Fruit fly (Drosophila melanogaster): ENCODE measurements around the gene whe.

whe gene

DNA sequence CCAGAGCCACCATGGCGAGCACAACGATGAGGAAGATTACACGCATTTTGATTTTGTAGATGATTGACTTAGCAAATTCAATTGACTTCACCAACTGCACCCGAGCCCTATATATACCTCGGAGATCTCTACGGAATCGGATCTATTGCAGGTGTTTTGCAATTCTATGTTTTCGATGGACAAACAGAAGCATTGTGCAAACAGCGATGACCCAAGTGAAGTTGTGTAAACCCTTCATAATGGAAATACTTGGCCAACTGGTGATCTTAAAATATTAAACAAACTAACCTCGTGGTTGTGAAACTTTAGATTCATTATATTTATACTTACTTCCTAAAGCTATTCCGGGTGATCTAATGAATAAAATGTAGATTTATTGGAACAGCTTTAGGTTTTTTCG, at the start of gene whe:
Gene whe, minus strand, starts transcription at position 101 of the 400 bp plus-strand sequence.
- no peak for TF ChIP-seq CrebA (GFP tag; optimal IDR thresholded peaks at IDR 0.05; ENCODE audit: borderline replicate concordance)
- no peak for TF ChIP-seq OdsH (GFP tag; optimal IDR thresholded peaks at IDR 0.05)

DNA sequence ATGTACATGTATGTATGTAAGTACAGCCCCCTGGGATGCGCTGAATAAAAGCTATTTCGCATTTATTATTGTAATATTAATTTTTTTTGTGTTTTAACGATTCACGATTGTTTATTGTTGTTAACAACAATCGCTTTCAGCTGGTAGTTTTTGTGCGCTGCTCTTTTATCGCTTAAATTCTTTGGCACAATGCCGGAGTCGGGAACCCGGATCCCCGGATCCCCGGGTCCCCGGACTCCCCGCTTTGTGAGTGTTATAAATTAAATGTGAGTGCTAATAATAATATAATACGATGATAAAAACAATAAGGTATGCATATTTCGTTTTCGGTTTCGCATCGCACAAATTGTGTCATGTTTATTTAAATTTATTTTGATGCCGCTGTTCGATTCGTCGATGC, 38.1 kb upstream of the whe start:
- TF ChIP-seq Dfd (GFP tag; optimal IDR thresholded peaks at IDR 0.05) (peak; percentile 96), rgr (GFP tag; optimal IDR thresholded peaks at IDR 0.05) (no peak)

DNA sequence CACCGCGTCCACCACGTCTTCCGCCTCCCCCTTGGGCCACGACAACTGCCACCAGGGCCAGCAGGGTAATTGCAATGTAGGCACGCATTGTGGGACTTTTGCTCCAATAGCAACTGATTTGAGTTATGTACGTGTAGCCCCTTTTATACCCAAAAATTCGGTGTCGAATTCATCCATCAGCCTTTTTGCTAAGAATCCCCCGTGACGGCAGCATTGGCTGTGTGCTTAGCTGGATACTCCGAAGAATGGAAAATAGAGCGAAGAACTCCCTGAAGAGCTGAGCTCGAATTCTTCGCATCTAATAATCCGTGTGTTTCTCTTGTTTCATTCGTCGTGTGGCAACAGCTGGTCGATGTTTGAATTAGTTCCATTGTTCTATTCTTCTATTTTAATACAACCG, 26.6 kb upstream of the whe start, which contains the start of gene CG10918:
Gene CG10918, minus strand, starts transcription at position 101 of the 400 bp plus-strand sequence.
- no peak for TF ChIP-seq foxo (GFP tag; optimal IDR thresholded peaks at IDR 0.05)
- no peak for TF ChIP-seq Hnf4 (GFP tag; optimal IDR thresholded peaks at IDR 0.05)
- no peak for TF ChIP-seq CG9705 (GFP tag; optimal IDR thresholded peaks at IDR 0.05)
- TF ChIP-seq br (GFP tag; optimal IDR thresholded peaks at IDR 0.05): no peak
- TF ChIP-seq Hr78 (GFP tag; optimal IDR thresholded peaks at IDR 0.05): no peak
- TF ChIP-seq Sp1 (GFP tag; optimal IDR thresholded peaks at IDR 0.05): no peak
- no peak for TF ChIP-seq Mio (GFP tag; optimal IDR thresholded peaks at IDR 0.05)
- TF ChIP-seq CG32264 (GFP tag; optimal IDR thresholded peaks at IDR 0.05): no peak
- TF ChIP-seq h (GFP tag; optimal IDR thresholded peaks at IDR 0.05): no peak
- no peak for TF ChIP-seq N (GFP tag; optimal IDR thresholded peaks at IDR 0.05)
- no peak for TF ChIP-seq dmrt93B (GFP tag; optimal IDR thresholded peaks at IDR 0.05)
- no peak for TF ChIP-seq pan (optimal IDR thresholded peaks at IDR 0.05)
- TF ChIP-seq tai (GFP tag; optimal IDR thresholded peaks at IDR 0.05): no peak

DNA sequence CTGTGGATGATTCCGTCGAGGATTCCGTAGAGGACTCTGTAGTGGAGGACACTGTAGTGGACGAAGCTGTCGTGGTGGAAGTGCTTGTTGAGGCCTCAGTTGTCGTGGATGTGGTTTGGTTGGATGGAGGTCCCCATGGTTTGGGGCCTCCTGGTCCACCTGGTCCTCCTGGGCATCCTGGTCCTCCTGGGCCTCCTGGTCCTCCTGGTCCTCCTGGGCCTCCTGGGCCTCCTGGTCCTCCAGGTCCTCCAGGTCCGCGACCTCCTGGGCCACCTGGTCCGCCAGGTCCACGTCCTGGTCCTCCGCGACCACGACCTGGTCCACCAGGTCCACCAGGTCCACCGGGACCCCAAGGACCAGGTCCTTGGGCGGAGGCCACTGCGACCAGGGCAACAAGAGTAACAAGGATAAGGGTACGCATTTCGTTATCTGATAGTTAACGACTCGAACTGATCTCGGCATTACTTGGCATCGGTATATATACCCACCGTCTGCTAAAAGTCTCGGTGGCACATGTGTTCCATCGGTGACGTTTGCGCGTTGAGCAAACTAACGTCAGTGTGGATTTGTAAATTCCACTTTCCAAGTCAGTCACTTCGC, 5.6 kb downstream of the whe start, which contains the start of gene lcs:
Gene lcs, minus strand, starts transcription at position 457 of the 600 bp plus-strand sequence.
- peak; percentile 99 for TF ChIP-seq Dfd (GFP tag; optimal IDR thresholded peaks at IDR 0.05)
- TF ChIP-seq Vsx2 (GFP tag; optimal IDR thresholded peaks at IDR 0.05; ENCODE audit: partially characterized antibody): no peak
- no peak for TF ChIP-seq jim (GFP tag; optimal IDR thresholded peaks at IDR 0.05)

DNA sequence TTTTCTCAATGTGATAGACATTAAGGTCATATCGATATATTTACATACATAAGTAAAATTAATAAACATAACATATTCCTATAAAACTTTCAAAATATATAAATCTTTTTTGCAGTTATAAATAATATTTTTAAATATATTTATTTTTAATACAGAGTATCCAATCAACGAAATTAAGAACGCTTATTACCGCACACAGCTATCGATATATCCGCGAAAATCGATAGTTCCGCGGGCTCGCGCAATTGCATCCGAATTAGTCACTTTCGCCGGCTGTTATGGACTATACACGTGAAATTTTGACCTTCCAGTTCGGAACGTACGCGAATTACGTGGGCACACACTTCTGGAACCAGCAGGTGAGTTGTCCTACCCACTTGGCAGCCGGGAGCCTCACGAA, 13.8 kb downstream of the whe start, which contains the start of gene mst:
Gene mst, plus strand, starts transcription at position 244 of the 400 bp plus-strand sequence.
- no peak for TF ChIP-seq Mio (GFP tag; optimal IDR thresholded peaks at IDR 0.05)
- no peak for TF ChIP-seq pan (optimal IDR thresholded peaks at IDR 0.05)
- no peak for TF ChIP-seq brk (GFP tag; optimal IDR thresholded peaks at IDR 0.05)
- TF ChIP-seq CG32264 (GFP tag; optimal IDR thresholded peaks at IDR 0.05): no peak
- TF ChIP-seq Rel (GFP tag; optimal IDR thresholded peaks at IDR 0.05): no peak
- no peak for TF ChIP-seq Rel (tag; optimal IDR thresholded peaks at IDR 0.05)
- TF ChIP-seq Hnf4 (GFP tag; optimal IDR thresholded peaks at IDR 0.05): no peak
- no peak for TF ChIP-seq Hr78 (GFP tag; optimal IDR thresholded peaks at IDR 0.05)
- TF ChIP-seq GATAd (GFP tag; optimal IDR thresholded peaks at IDR 0.05): no peak
- TF ChIP-seq OdsH (GFP tag; optimal IDR thresholded peaks at IDR 0.05): no peak
- TF ChIP-seq CG9705 (GFP tag; optimal IDR thresholded peaks at IDR 0.05): no peak
- TF ChIP-seq usp (GFP tag; optimal IDR thresholded peaks at IDR 0.05): no peak
- no peak for TF ChIP-seq N (GFP tag; optimal IDR thresholded peaks at IDR 0.05)
- no peak for TF ChIP-seq fru (GFP tag; optimal IDR thresholded peaks at IDR 0.05)
- TF ChIP-seq tai (GFP tag; optimal IDR thresholded peaks at IDR 0.05): no peak
- TF ChIP-seq ey (GFP tag; optimal IDR thresholded peaks at IDR 0.05): no peak
- no peak for TF ChIP-seq woc (GFP tag; optimal IDR thresholded peaks at IDR 0.05)
- TF ChIP-seq rgr (GFP tag; optimal IDR thresholded peaks at IDR 0.05): no peak
- no peak for TF ChIP-seq Abd-B (GFP tag; optimal IDR thresholded peaks at IDR 0.05)
- no peak for TF ChIP-seq br (GFP tag; optimal IDR thresholded peaks at IDR 0.05)

DNA sequence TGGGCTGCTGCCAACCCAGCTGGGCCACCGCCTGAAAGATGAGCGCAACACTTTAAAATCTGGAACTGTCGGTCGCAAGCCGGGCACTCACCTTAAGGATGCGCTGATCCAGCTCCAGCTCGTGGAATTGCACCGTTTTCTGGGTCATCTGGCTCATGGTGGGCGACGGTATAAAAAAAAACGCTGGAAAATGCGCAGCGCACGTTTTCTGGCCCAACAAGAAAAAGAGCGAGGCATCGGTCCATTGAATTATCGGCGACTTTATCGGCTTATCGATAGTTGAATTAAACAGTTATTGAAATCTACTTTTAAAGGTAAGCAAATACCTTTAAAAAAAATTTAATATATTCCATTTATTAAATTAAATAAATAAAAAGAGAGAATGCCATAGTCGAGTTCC, 14.9 kb downstream of the whe start, which contains the start of gene Ddx56:
Gene Ddx56, minus strand, starts transcription at position 252 of the 400 bp plus-strand sequence.
- TF ChIP-seq Vsx2 (GFP tag; optimal IDR thresholded peaks at IDR 0.05; ENCODE audit: partially characterized antibody): no peak
- no peak for TF ChIP-seq br (GFP tag; optimal IDR thresholded peaks at IDR 0.05)
- no peak for TF ChIP-seq jim (GFP tag; optimal IDR thresholded peaks at IDR 0.05)
- no peak for TF ChIP-seq h (GFP tag; optimal IDR thresholded peaks at IDR 0.05)
- no peak for TF ChIP-seq dl (GFP tag; optimal IDR thresholded peaks at IDR 0.05; ENCODE audit: insufficient read depth in 1 of 2, partially characterized antibody in 2 of 2)
- no peak for TF ChIP-seq Hr83 (GFP tag; optimal IDR thresholded peaks at IDR 0.05; ENCODE audit: poor library complexity, severe bottlenecking)
- no peak for TF ChIP-seq pan (optimal IDR thresholded peaks at IDR 0.05)
- no peak for TF ChIP-seq OdsH (GFP tag; optimal IDR thresholded peaks at IDR 0.05)
- no peak for TF ChIP-seq dmrt93B (GFP tag; optimal IDR thresholded peaks at IDR 0.05)
- no peak for TF ChIP-seq sv (GFP tag; optimal IDR thresholded peaks at IDR 0.05)
- TF ChIP-seq Myc (optimal IDR thresholded peaks at IDR 0.05): no peak
- TF ChIP-seq Jra (GFP tag; optimal IDR thresholded peaks at IDR 0.05): no peak
- no peak for TF ChIP-seq woc (GFP tag; optimal IDR thresholded peaks at IDR 0.05)
- no peak for TF ChIP-seq sage (GFP tag; optimal IDR thresholded peaks at IDR 0.05)
- TF ChIP-seq usp (GFP tag; optimal IDR thresholded peaks at IDR 0.05): no peak
- TF ChIP-seq psq (GFP tag; optimal IDR thresholded peaks at IDR 0.05): no peak
- no peak for TF ChIP-seq ey (GFP tag; optimal IDR thresholded peaks at IDR 0.05)
- TF ChIP-seq lola (GFP tag; optimal IDR thresholded peaks at IDR 0.05): no peak
- TF ChIP-seq HLH106 (tag; optimal IDR thresholded peaks at IDR 0.05): no peak
- no peak for TF ChIP-seq CG32264 (GFP tag; optimal IDR thresholded peaks at IDR 0.05)
